Fruit fly (Drosophila melanogaster): ENCODE data around the gene Mrp4.

Mrp4 gene

DNA sequence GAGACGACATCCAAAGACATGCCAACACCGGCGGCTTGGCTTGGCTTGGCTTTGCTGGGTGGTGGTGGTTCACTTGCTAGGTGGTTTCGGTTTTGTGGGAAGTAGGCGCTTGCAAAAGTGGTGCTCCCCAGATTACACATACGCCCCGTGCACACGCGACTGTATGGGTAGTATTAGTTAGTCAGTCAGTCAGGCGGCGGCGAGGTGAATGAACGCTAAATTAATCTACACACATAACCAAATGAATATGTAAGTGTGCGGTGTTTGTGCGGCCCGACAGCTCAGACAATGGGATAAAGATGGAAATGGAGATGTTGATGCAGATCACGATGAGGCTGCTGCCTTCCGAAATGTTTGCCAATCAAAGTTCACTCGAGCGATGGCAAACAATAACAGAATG is 34.1 kb downstream of the Mrp4 start:
- no peak for TF ChIP-seq lilli (GFP tag; optimal IDR thresholded peaks at IDR 0.05)
- peak; percentile 54 for TF ChIP-seq vvl (GFP tag; IDR thresholded peaks at IDR 0.05)
- no peak for TF ChIP-seq pita (GFP tag; optimal IDR thresholded peaks at IDR 0.05)
- TF ChIP-seq CG8924 (tag; optimal IDR thresholded peaks at IDR 0.05): no peak
- TF ChIP-seq CG14014 (GFP tag; IDR thresholded peaks at IDR 0.05): no peak
- TF ChIP-seq klu (GFP tag; IDR thresholded peaks at IDR 0.05): no peak
- no peak for TF ChIP-seq CG5245 (GFP tag; optimal IDR thresholded peaks at IDR 0.05)
- TF ChIP-seq cwo (GFP tag; optimal IDR thresholded peaks at IDR 0.05): no peak
- peak; percentile 42; the same call in 1 of the 2 replicates for TF ChIP-seq CG7372 (GFP tag; IDR thresholded peaks at IDR 0.05)
- no peak for TF ChIP-seq psq (GFP tag; optimal IDR thresholded peaks at IDR 0.05)
- 0 out of 3 replicates have a peak, but pooled peaks have one; percentile 29 for TF ChIP-seq ci (GFP tag; IDR thresholded peaks at IDR 0.05)
- TF ChIP-seq Med (GFP tag): peak; percentile 34

DNA sequence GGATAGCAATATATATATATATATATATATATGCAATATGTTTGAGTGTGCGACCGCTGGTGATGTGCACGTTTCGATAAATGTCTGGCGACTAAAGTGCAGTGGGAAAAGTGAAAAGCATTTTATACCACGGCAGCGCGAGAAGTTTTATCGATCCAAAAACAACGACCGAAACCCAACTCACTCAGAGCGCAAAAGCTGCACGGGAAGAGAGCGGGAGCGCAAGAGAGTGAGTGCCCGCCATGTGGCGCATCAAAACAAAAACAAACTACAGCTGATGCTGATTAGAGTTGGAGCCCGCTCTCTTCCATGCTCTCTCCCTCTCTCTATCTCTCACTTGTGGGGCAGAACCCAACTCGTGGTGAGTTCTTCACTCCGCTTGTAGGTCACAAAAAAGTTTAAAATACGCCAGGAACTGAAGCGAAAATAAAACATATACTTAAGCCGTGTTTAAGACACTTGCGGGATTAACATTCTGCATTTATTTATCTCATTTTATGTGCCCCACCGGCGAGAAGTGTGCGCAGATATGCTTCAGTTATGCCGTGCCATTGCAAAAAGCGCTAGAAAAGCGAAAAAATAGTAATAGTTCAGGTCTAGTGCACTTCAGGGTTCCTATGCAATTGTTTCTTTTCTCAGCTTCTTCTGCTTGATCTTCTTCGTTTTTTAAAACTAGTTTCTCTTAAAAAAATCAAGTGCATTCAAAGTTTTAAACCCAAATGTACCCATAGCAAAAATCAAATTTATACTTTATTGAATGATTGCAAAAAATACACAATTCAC is 35.8 kb downstream of the Mrp4 start:
- no peak for TF ChIP-seq ham (GFP tag; IDR thresholded peaks at IDR 0.05)
- no peak for TF ChIP-seq Ets65A (GFP tag)
- TF ChIP-seq CG11085 (GFP tag; IDR thresholded peaks at IDR 0.05): no peak
- no peak for TF ChIP-seq CkIIα-i1 (GFP tag; IDR thresholded peaks at IDR 0.05)
- TF ChIP-seq CG8944 (GFP tag; optimal IDR thresholded peaks at IDR 0.05): no peak
- no peak for TF ChIP-seq Sox100B (GFP tag; optimal IDR thresholded peaks at IDR 0.05)
- no peak for TF ChIP-seq E2f1 (GFP tag; IDR thresholded peaks at IDR 0.05)
- TF ChIP-seq CG15073 (GFP tag; optimal IDR thresholded peaks at IDR 0.05): no peak
- no peak for TF ChIP-seq C15 (GFP tag; IDR thresholded peaks at IDR 0.05)
- TF ChIP-seq CG10267 (tag; optimal IDR thresholded peaks at IDR 0.05): no peak
- TF ChIP-seq CG4424 (GFP tag; optimal IDR thresholded peaks at IDR 0.05): no peak
- TF ChIP-seq gce (GFP tag; IDR thresholded peaks at IDR 0.05): peak; percentile 49; the same call in 1 of the 3 replicates
- no peak for TF ChIP-seq HmgD (GFP tag; optimal IDR thresholded peaks at IDR 0.05)
- no peak for TF ChIP-seq Optix (GFP tag; IDR thresholded peaks at IDR 0.05)
- TF ChIP-seq CG2129 (GFP tag; IDR thresholded peaks at IDR 0.05; ENCODE audit: partially characterized antibody): no peak
- no peak for TF ChIP-seq vfl (GFP tag; optimal IDR thresholded peaks at IDR 0.05)
- no peak for TF ChIP-seq salm (tag; optimal IDR thresholded peaks at IDR 0.05)
- no peak for TF ChIP-seq gsb-n (tag; optimal IDR thresholded peaks at IDR 0.05)
- TF ChIP-seq Dbx (GFP tag; IDR thresholded peaks at IDR 0.05): no peak
- peak; percentile 30; the same call in 1 of the 2 replicates for TF ChIP-seq chm (GFP tag; IDR thresholded peaks at IDR 0.05)
- no peak for TF ChIP-seq Dip3 (GFP tag; optimal IDR thresholded peaks at IDR 0.05)
- no peak for TF ChIP-seq Nf-YA (GFP tag; IDR thresholded peaks at IDR 0.05)
- TF ChIP-seq kni (GFP tag; optimal IDR thresholded peaks at IDR 0.05): no peak
- TF ChIP-seq Rfx (GFP tag; IDR thresholded peaks at IDR 0.05): no peak
- no peak for TF ChIP-seq Oli (tag; optimal IDR thresholded peaks at IDR 0.05)
- TF ChIP-seq btn (GFP tag; optimal IDR thresholded peaks at IDR 0.05): no peak
- TF ChIP-seq CG1024 (GFP tag; IDR thresholded peaks at IDR 0.05): no peak
- TF ChIP-seq wek (GFP tag; optimal IDR thresholded peaks at IDR 0.05): peak; percentile 31
- peak; percentile 38 for TF ChIP-seq Jarid2 (GFP tag; optimal IDR thresholded peaks at IDR 0.05)
- no peak for TF ChIP-seq CG1602 (GFP tag; optimal IDR thresholded peaks at IDR 0.05)
- no peak for TF ChIP-seq sc (optimal IDR thresholded peaks at IDR 0.05)
- TF ChIP-seq sc (GFP tag; optimal IDR thresholded peaks at IDR 0.05): no peak
- no peak for TF ChIP-seq Hmr (GFP tag; optimal IDR thresholded peaks at IDR 0.05)
- no peak for TF ChIP-seq tna (GFP tag; IDR thresholded peaks at IDR 0.05; ENCODE audit: partially characterized antibody)
- no peak for TF ChIP-seq CG11560 (tag; IDR thresholded peaks at IDR 0.05)
- no peak for TF ChIP-seq nmo (GFP tag; optimal IDR thresholded peaks at IDR 0.05)
- no peak for TF ChIP-seq esg (GFP tag; conservative IDR thresholded peaks at IDR 0.05)
- TF ChIP-seq Bdp1 (GFP tag; optimal IDR thresholded peaks at IDR 0.05): no peak
- TF ChIP-seq CG2202 (tag; optimal IDR thresholded peaks at IDR 0.05): no peak
